Fruit fly (Drosophila melanogaster): ENCODE data around the gene Sytbeta.

Gene Sytbeta

dm6 chr3L:14992807-14993206, 72.0 kb downstream of the Sytbeta start:
- peak; percentile 65 for TF ChIP-seq noc (tag; optimal IDR thresholded peaks at IDR 0.05)

dm6 chr3L:14992025-14992424, 72.8 kb downstream of the Sytbeta start, which contains the start of gene Zip71B:
Zip71B (plus strand) TSS chr3L:14992289.
- no peak for TF ChIP-seq noc (tag; optimal IDR thresholded peaks at IDR 0.05)

- no peak for TF ChIP-seq noc (tag; optimal IDR thresholded peaks at IDR 0.05)
These were observed 74.9 kb downstream of the Sytbeta start for dm6 chr3L:14989879-14990278.

- TF ChIP-seq noc (tag; optimal IDR thresholded peaks at IDR 0.05) = no peak
These were observed 76.5 kb downstream of the Sytbeta start for dm6 chr3L:14988231-14988630.

dm6 chr3L:14986984-14987896, 77.5 kb downstream of the Sytbeta start:
- peak; percentile 35 for TF ChIP-seq noc (tag; optimal IDR thresholded peaks at IDR 0.05)

dm6 chr3L:14986340-14986916, 78.3 kb downstream of the Sytbeta start:
- no peak for TF ChIP-seq noc (tag; optimal IDR thresholded peaks at IDR 0.05)

- TF ChIP-seq noc (tag; optimal IDR thresholded peaks at IDR 0.05) = no peak
These were observed 80.1 kb downstream of the Sytbeta start, which contains the start of gene mnd for dm6 chr3L:14984521-14985150. mnd (plus strand) TSS chr3L:14985100.

- TF ChIP-seq noc (tag; optimal IDR thresholded peaks at IDR 0.05) = no peak
These were observed 82.1 kb downstream of the Sytbeta start, which contains the start of gene CG5114 for dm6 chr3L:14982675-14983084. CG5114 (plus strand) TSS chr3L:14982835.

- TF ChIP-seq noc (tag; optimal IDR thresholded peaks at IDR 0.05) = no peak
These were observed 84.7 kb downstream of the Sytbeta start for dm6 chr3L:14980038-14980437.

- TF ChIP-seq noc (tag; optimal IDR thresholded peaks at IDR 0.05) = no peak
These were observed 85.4 kb downstream of the Sytbeta start, which contains the start of gene CG3349 for dm6 chr3L:14979332-14979731. CG3349 (plus strand) TSS chr3L:14979620.

- TF ChIP-seq noc (tag; optimal IDR thresholded peaks at IDR 0.05) = no peak
These were observed 86.3 kb downstream of the Sytbeta start for dm6 chr3L:14978496-14978894.

- no peak for TF ChIP-seq noc (tag; optimal IDR thresholded peaks at IDR 0.05)
These were observed 87.0 kb downstream of the Sytbeta start for dm6 chr3L:14977536-14978495.

dm6 chr3L:14976026-14976425, 88.8 kb downstream of the Sytbeta start:
- TF ChIP-seq noc (tag; optimal IDR thresholded peaks at IDR 0.05) = no peak

- no peak for TF ChIP-seq noc (tag; optimal IDR thresholded peaks at IDR 0.05)
These were observed 89.8 kb downstream of the Sytbeta start for dm6 chr3L:14974952-14975351.

dm6 chr3L:14974513-14974912, 90.3 kb downstream of the Sytbeta start, which contains the start of gene Ocho:
Ocho (plus strand) TSS chr3L:14974848.
- no peak for TF ChIP-seq noc (tag; optimal IDR thresholded peaks at IDR 0.05)
